Fruit fly (Drosophila melanogaster) whole organism: ENCODE measurements around the gene Tps1.

Experiments used
- EcR ChIP-seq, 2 experiments: fragments of >200 bp; optimal IDR thresholded peaks; 2 replicates each; lab custom pipeline; 2017; ENCODE audit warnings: missing biosample characterization in 2 of 2, missing genetic modification characterization in 2 of 2, missing genetic modification reagents in 2 of 2
- pan ChIP-seq: fragments of >200 bp; optimal IDR thresholded peaks from 2 replicates; lab custom pipeline; 2017
- usp ChIP-seq: fragments of >200 bp; optimal IDR thresholded peaks from 2 replicates; lab custom pipeline; 2017; ENCODE audit warnings: missing biosample characterization, missing genetic modification characterization, mixed read lengths

- TF ChIP-seq usp (GFP tag; lab: Kevin White, UChicago) (no peak), EcR (GFP tag; optimal IDR thresholded peaks at IDR 0.05; lab: Kevin White, UChicago) (no peak), pan (lab: Kevin White, UChicago) (no peak)
These were observed 34.0 kb downstream of the Tps1 start for dm6 chr2L:4422154-4422553.
